Fruit fly (Drosophila melanogaster) S2 (cell line): ENCODE measurements around the gene Pez.

Experiments
- CG8478 ChIP-seq: fragments of >200 bp; optimal IDR thresholded peaks from 2 replicates; lab custom pipeline; 2018
- CTCF ChIP-seq, 2 experiments: fragments of >200 bp; optimal IDR thresholded peaks; 2 replicates each; lab custom pipeline; 2018

dm6 chr2L:6387068-6387467, 48.6 kb upstream of the Pez start:
- TF ChIP-seq CG8478 (lab: Kevin White, UChicago) (no peak), CTCF (optimal IDR thresholded peaks at IDR 0.05; lab: Kevin White, UChicago) (no peak)
